Fruit fly (Drosophila melanogaster) whole organism, embryonic: ENCODE data around the gene CG15536.

Experiments used
- Aef1 ChIP-seq: fragments of 200-800 bp; sonication (Bioruptor generic); IDR thresholded peaks from 3 replicates; pipeline ENCODE4 v1.3.6; 2022; ENCODE audit warnings: missing biosample characterization, missing genetic modification characterization
- Awh ChIP-seq: fragments of 200-800 bp; sonication (Bioruptor generic); IDR thresholded peaks from 2 replicates; pipeline ENCODE4, ENCODE4 v1.3.6; 2022; ENCODE audit warnings: missing biosample characterization, missing genetic modification characterization
- C15 ChIP-seq: fragments of 200-800 bp; sonication (Bioruptor generic); IDR thresholded peaks from 3 replicates; pipeline ENCODE4 v1.3.6; 2022; ENCODE audit warnings: missing biosample characterization, missing genetic modification characterization
- CG1024 ChIP-seq: fragments of 200-800 bp; sonication (Bioruptor generic); IDR thresholded peaks from 2 replicates; pipeline ENCODE4 v1.3.6; 2022; ENCODE audit warnings: missing biosample characterization, missing genetic modification characterization
- CG10274 ChIP-seq: fragments of 200-800 bp; sonication (Bioruptor generic); optimal IDR thresholded peaks from 3 replicates; lab custom pipeline; 2017; ENCODE audit warnings: missing biosample characterization, mild to moderate bottlenecking, missing genetic modification characterization
- CG11085 ChIP-seq: fragments of 200-800 bp; sonication (Bioruptor generic); IDR thresholded peaks from 2 replicates; pipeline ENCODE4 v1.3.6; 2022; ENCODE audit warnings: missing biosample characterization, missing genetic modification characterization
- CG14965 ChIP-seq: fragments of 200-800 bp; sonication (Bioruptor generic); optimal IDR thresholded peaks from 2 replicates; lab custom pipeline; 2016; ENCODE audit warnings: missing biosample characterization, missing genetic modification characterization, borderline replicate concordance
- CG15073 ChIP-seq: fragments of 200-800 bp; sonication (Bioruptor generic); optimal IDR thresholded peaks from 2 replicates; lab custom pipeline; 2016; ENCODE audit warnings: missing biosample characterization, missing genetic modification characterization
- CG1529 ChIP-seq: fragments of 200-800 bp; sonication (Bioruptor generic); optimal IDR thresholded peaks from 3 replicates; lab custom pipeline; 2018; ENCODE audit warnings: missing biosample characterization, missing genetic modification characterization
- CG1602 ChIP-seq: fragments of 200-800 bp; sonication (Bioruptor generic); optimal IDR thresholded peaks from 3 replicates; lab custom pipeline; 2016; ENCODE audit warnings: missing biosample characterization, missing genetic modification characterization
- CG1603 ChIP-seq: fragments of 200-800 bp; sonication (Bioruptor generic); optimal IDR thresholded peaks from 2 replicates; lab custom pipeline; 2019; ENCODE audit warnings: missing biosample characterization, mild to moderate bottlenecking, missing genetic modification characterization, moderate library complexity
- CG1647 ChIP-seq: fragments of 200-800 bp; sonication (Bioruptor generic); optimal IDR thresholded peaks from 3 replicates; lab custom pipeline; 2016; ENCODE audit warnings: missing biosample characterization, missing genetic modification characterization
- CG17359 ChIP-seq: fragments of 200-800 bp; sonication (Bioruptor generic); optimal IDR thresholded peaks from 3 replicates; lab custom pipeline; 2018; ENCODE audit warnings: missing biosample characterization, mild to moderate bottlenecking, missing genetic modification characterization, moderate library complexity
- CG2678 ChIP-seq: fragments of 200-800 bp; sonication (Bioruptor generic); optimal IDR thresholded peaks from 3 replicates; lab custom pipeline; 2019; ENCODE audit warnings: missing biosample characterization, mild to moderate bottlenecking, missing genetic modification characterization, moderate library complexity
- CG30431 ChIP-seq: fragments of 200-800 bp; sonication (Bioruptor generic); optimal IDR thresholded peaks from 2 replicates; lab custom pipeline; 2017; ENCODE audit warnings: missing biosample characterization, missing genetic modification characterization
- CG32772 ChIP-seq: fragments of 200-800 bp; sonication (Bioruptor generic); IDR thresholded peaks from 2 replicates; pipeline ENCODE4 v1.3.6; 2022; ENCODE audit warnings: missing biosample characterization, missing genetic modification characterization
- CG5245 ChIP-seq: fragments of 200-800 bp; sonication (Bioruptor generic); optimal IDR thresholded peaks from 3 replicates; lab custom pipeline; 2016; ENCODE audit warnings: missing biosample characterization, missing genetic modification characterization
- CG6813 ChIP-seq: fragments of 200-800 bp; sonication (Bioruptor generic); optimal IDR thresholded peaks from 2 replicates; lab custom pipeline; 2017; ENCODE audit warnings: missing biosample characterization, missing genetic modification characterization, mild to moderate bottlenecking, moderate library complexity, missing genetic modification reagents
- CG7372 ChIP-seq: fragments of 200-800 bp; sonication (Bioruptor generic); IDR thresholded peaks from 2 replicates; pipeline ENCODE4 v1.3.6; 2022; ENCODE audit warnings: missing biosample characterization, missing genetic modification characterization
- CG9727 ChIP-seq: fragments of 200-800 bp; sonication (Bioruptor generic); optimal IDR thresholded peaks from 3 replicates; lab custom pipeline; 2017; ENCODE audit warnings: missing biosample characterization, mild to moderate bottlenecking, missing genetic modification characterization
- CG9797 ChIP-seq: fragments of 200-800 bp; sonication (Bioruptor generic); optimal IDR thresholded peaks from 3 replicates; lab custom pipeline; 2018; ENCODE audit warnings: missing biosample characterization, mild to moderate bottlenecking, missing genetic modification characterization
- CrebB ChIP-seq: fragments of 200-800 bp; sonication (Bioruptor generic); optimal IDR thresholded peaks from 3 replicates; lab custom pipeline; 2018; ENCODE audit warnings: missing biosample characterization, mild to moderate bottlenecking, missing genetic modification characterization
- D ChIP-seq, 2 experiments: fragments of 200-800 bp in 1 of 2; fragments of >200 bp in 1 of 2; sonication (Bioruptor generic) in 1 of 2; optimal IDR thresholded peaks; 2 replicates in 1 of 2; 3 replicates in 1 of 2; lab custom pipeline; 2017; ENCODE audit warnings: mild to moderate bottlenecking in 1 of 2, missing biosample characterization in 1 of 2, missing genetic modification characterization in 1 of 2, missing genetic modification reagents in 1 of 2
- Dip2 ChIP-seq: fragments of 200-800 bp; sonication (Bioruptor generic); IDR thresholded peaks from 2 replicates; pipeline ENCODE4 v1.3.6; 2022; ENCODE audit warnings: missing biosample characterization, missing genetic modification characterization
- Doc2 ChIP-seq: fragments of 200-800 bp; sonication (Bioruptor generic); IDR thresholded peaks from 2 replicates; pipeline ENCODE4 v1.3.6; 2022; ENCODE audit warnings: missing biosample characterization, missing genetic modification characterization
- Ets97D ChIP-seq: fragments of 200-800 bp; sonication (Bioruptor generic); optimal IDR thresholded peaks from 3 replicates; lab custom pipeline; 2016; ENCODE audit warnings: missing biosample characterization, missing genetic modification characterization
- Fer2 ChIP-seq: fragments of 200-800 bp; sonication (Bioruptor generic); optimal IDR thresholded peaks from 2 replicates; lab custom pipeline; 2018; ENCODE audit warnings: missing biosample characterization, mild to moderate bottlenecking, missing genetic modification characterization, moderate library complexity
- Lhr ChIP-seq: fragments of 200-800 bp; sonication (Bioruptor generic); optimal IDR thresholded peaks from 3 replicates; lab custom pipeline; 2017; ENCODE audit warnings: mild to moderate bottlenecking, missing biosample characterization, missing genetic modification reagents, missing genetic modification characterization
- Lpt ChIP-seq: fragments of >200 bp; optimal IDR thresholded peaks from 2 replicates; lab custom pipeline; 2018; ENCODE audit warnings: missing biosample characterization, missing genetic modification characterization
- NC2α ChIP-seq: fragments of 200-800 bp; sonication (Bioruptor generic); optimal IDR thresholded peaks from 2 replicates; lab custom pipeline; 2016; ENCODE audit warnings: missing biosample characterization, missing genetic modification characterization
- Nf-YB ChIP-seq: fragments of 200-800 bp; sonication (Bioruptor generic); optimal IDR thresholded peaks from 3 replicates; lab custom pipeline; 2019; ENCODE audit warnings: missing biosample characterization, mild to moderate bottlenecking, missing genetic modification characterization, moderate library complexity
- Optix ChIP-seq: fragments of 200-800 bp; sonication (Bioruptor generic); IDR thresholded peaks from 3 replicates; pipeline ENCODE4 v1.3.6; 2022; ENCODE audit warnings: missing biosample characterization, missing genetic modification characterization
- Rfx ChIP-seq: fragments of 200-800 bp; sonication (Bioruptor generic); IDR thresholded peaks from 2 replicates; pipeline ENCODE4 v1.3.6; 2022; ENCODE audit warnings: missing biosample characterization, missing genetic modification characterization
- Six4 ChIP-seq: fragments of 200-800 bp; sonication (Bioruptor generic); optimal IDR thresholded peaks from 2 replicates; lab custom pipeline; 2016; ENCODE audit warnings: missing biosample characterization, missing genetic modification characterization
- al ChIP-seq: fragments of 200-800 bp; sonication (Bioruptor generic); IDR thresholded peaks from 2 replicates; pipeline ENCODE4 v1.3.6; 2022; ENCODE audit warnings: missing biosample characterization, missing genetic modification characterization
- amos ChIP-seq: fragments of 200-800 bp; sonication (Bioruptor generic); IDR thresholded peaks from 2 replicates; pipeline ENCODE4 v1.3.6; 2022; ENCODE audit warnings: missing biosample characterization, missing genetic modification characterization; ENCODE audit not compliant: partially characterized antibody
- bab2 ChIP-seq: fragments of 200-800 bp; sonication (Bioruptor generic); optimal IDR thresholded peaks from 2 replicates; lab custom pipeline; 2016; ENCODE audit warnings: missing biosample characterization, missing genetic modification characterization
- dati ChIP-seq: fragments of 200-800 bp; sonication (Bioruptor generic); IDR thresholded peaks from 2 replicates; pipeline ENCODE4 v1.3.6; 2022; ENCODE audit warnings: missing biosample characterization, missing genetic modification characterization
- dm ChIP-seq: fragments of 200-800 bp; sonication (Bioruptor generic); optimal IDR thresholded peaks from 3 replicates; lab custom pipeline; 2016; ENCODE audit warnings: missing biosample characterization, missing genetic modification characterization
- lab ChIP-seq: fragments of 200-800 bp; sonication (Bioruptor generic); optimal IDR thresholded peaks from 3 replicates; lab custom pipeline; 2017; ENCODE audit warnings: missing biosample characterization, missing genetic modification characterization, mild to moderate bottlenecking, moderate library complexity, missing genetic modification reagents
- nerfin-2 ChIP-seq: fragments of 200-800 bp; sonication (Bioruptor generic); IDR thresholded peaks from 2 replicates; pipeline ENCODE4 v1.3.6; 2022; ENCODE audit warnings: missing biosample characterization, missing genetic modification characterization; ENCODE audit not compliant: partially characterized antibody
- pnt ChIP-seq: fragments of 200-800 bp; sonication (Bioruptor generic); optimal IDR thresholded peaks from 3 replicates; lab custom pipeline; 2016; ENCODE audit warnings: missing biosample characterization, missing genetic modification characterization
- sc ChIP-seq, 3 experiments: fragments of >200 bp in 2 of 3; fragments of 200-800 bp in 1 of 3; sonication (Bioruptor generic) in 1 of 3; optimal IDR thresholded peaks; 2 replicates in 2 of 3; 3 replicates in 1 of 3; lab custom pipeline; 2017; ENCODE audit warnings: mild to moderate bottlenecking in 1 of 3, missing biosample characterization in 1 of 3, missing genetic modification characterization in 1 of 3, missing genetic modification reagents in 1 of 3
- sim ChIP-seq: fragments of 200-800 bp; sonication (Bioruptor generic); IDR thresholded peaks from 2 replicates; pipeline ENCODE4 v1.3.6; 2022; ENCODE audit warnings: missing biosample characterization, missing genetic modification characterization
- sr ChIP-seq: fragments of 200-800 bp; sonication (Bioruptor generic); IDR thresholded peaks from 3 replicates; pipeline ENCODE4 v1.3.6; 2022; ENCODE audit warnings: missing biosample characterization, missing genetic modification characterization
- tll ChIP-seq, 2 experiments: fragments of 200-800 bp in 1 of 2; fragments of >200 bp in 1 of 2; sonication (Bioruptor generic) in 1 of 2; optimal IDR thresholded peaks; 2 replicates each; lab custom pipeline; 2017 to 2019; ENCODE audit warnings: missing biosample characterization in 2 of 2, missing genetic modification characterization in 2 of 2, mild to moderate bottlenecking in 1 of 2, moderate library complexity in 1 of 2
- usp ChIP-seq: fragments of >200 bp; optimal IDR thresholded peaks from 2 replicates; lab custom pipeline; 2017; ENCODE audit warnings: missing biosample characterization, missing genetic modification characterization

The CG15536 gene

dm6 chr3R:30423695-30424094 lies 1.3 kb downstream of the CG15536 start, which contains the start of the genes CG15535 and mRpS18C (continued):
- peak; percentile 42 for TF ChIP-seq CG1603 (tag; lab: Kevin White, UChicago)
- TF ChIP-seq Aef1 (GFP tag; lab: Robert Waterston, UW): no peak
- TF ChIP-seq CG9727: no peak
- TF ChIP-seq Lpt (GFP tag; lab: Kevin White, UChicago): no peak
- TF ChIP-seq CG30431: no peak
- peak; percentile 78 for TF ChIP-seq amos
- no peak for TF ChIP-seq tll (GFP tag; optimal IDR thresholded peaks at IDR 0.05; lab: Kevin White, UChicago)
- TF ChIP-seq Lhr: no peak
- TF ChIP-seq nerfin-2 (GFP tag; lab: Robert Waterston, UW): peak; percentile 63
- TF ChIP-seq bab2: no peak
- TF ChIP-seq CG1024 (GFP tag; lab: Robert Waterston, UW): no peak
- TF ChIP-seq lab (GFP tag; lab: Kevin White, UChicago): no peak
- no peak for TF ChIP-seq Fer2 (tag; lab: Kevin White, UChicago)
- TF ChIP-seq usp (GFP tag; lab: Kevin White, UChicago): no peak
- no peak for TF ChIP-seq sc (optimal IDR thresholded peaks at IDR 0.05; lab: Kevin White, UChicago)
- TF ChIP-seq sc (GFP tag; optimal IDR thresholded peaks at IDR 0.05; lab: Kevin White, UChicago): no peak
- TF ChIP-seq Ets97D (GFP tag; lab: Kevin White, UChicago): peak; percentile 49
- TF ChIP-seq Awh (GFP tag; lab: Robert Waterston, UW): no peak
- no peak for TF ChIP-seq CG1647 (GFP tag; lab: Kevin White, UChicago)
- TF ChIP-seq dm: peak; percentile 66
- TF ChIP-seq CG5245 (GFP tag; lab: Kevin White, UChicago): no peak
- no peak for TF ChIP-seq Nf-YB (GFP tag; lab: Kevin White, UChicago)
- TF ChIP-seq CG32772 (GFP tag; lab: Robert Waterston, UW): no peak
- TF ChIP-seq al (GFP tag; lab: Robert Waterston, UW): no peak
- no peak for TF ChIP-seq CG7372 (GFP tag; lab: Robert Waterston, UW)
- no peak for TF ChIP-seq NC2α (GFP tag; lab: Kevin White, UChicago)
- no peak for TF ChIP-seq pnt (GFP tag; lab: Kevin White, UChicago)
- peak; percentile 34; the same call in 1 of the 2 replicates for TF ChIP-seq Rfx
- TF ChIP-seq CG17359 (tag; lab: Kevin White, UChicago): no peak
- TF ChIP-seq CG6813: no peak
- no peak for TF ChIP-seq Doc2 (GFP tag; lab: Robert Waterston, UW)
- no peak for TF ChIP-seq CG10274
- TF ChIP-seq CG11085 (GFP tag; lab: Robert Waterston, UW): no peak
- TF ChIP-seq CG1602 (GFP tag; lab: Kevin White, UChicago): no peak
- TF ChIP-seq CG15073: no peak
- no peak for TF ChIP-seq CG14965 (GFP tag; lab: Kevin White, UChicago)
- no peak for TF ChIP-seq Six4 (GFP tag; lab: Kevin White, UChicago)
- no peak for TF ChIP-seq Dip2 (GFP tag; lab: Robert Waterston, UW)
- TF ChIP-seq, all 482 proteins: peak for 83

DNA sequence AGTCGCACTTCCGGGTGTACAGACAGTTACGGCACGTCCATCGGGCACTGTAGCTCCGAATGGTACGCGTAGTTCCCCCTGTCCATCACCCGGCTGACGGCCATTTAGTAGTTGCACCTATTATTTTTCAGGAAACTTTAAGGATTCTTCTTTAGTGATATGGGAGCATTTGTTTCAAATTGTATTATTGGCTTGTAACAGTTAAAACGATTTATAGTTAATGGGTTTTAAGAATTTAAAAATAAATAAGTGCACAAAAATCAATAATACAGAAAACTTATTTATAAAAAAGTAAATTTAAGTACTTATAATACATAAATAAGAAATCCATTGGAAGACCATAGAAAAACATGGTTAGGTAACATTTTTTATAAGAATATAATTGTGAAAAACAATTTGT lies 2.1 kb downstream of the CG15536 start, which contains the start of the genes CG2217 and CG42740:
TSS of gene CG2217 (minus strand) at position 101 of the 400 bp plus-strand sequence.
TSS of gene CG42740 (minus strand) at position 101 of the 400 bp plus-strand sequence.
- TF ChIP-seq C15: no peak
- TF ChIP-seq D (optimal IDR thresholded peaks at IDR 0.05; lab: Kevin White, UChicago): no peak
- no peak for TF ChIP-seq D (GFP tag; optimal IDR thresholded peaks at IDR 0.05; lab: Kevin White, UChicago)
- no peak for TF ChIP-seq sim (GFP tag; lab: Robert Waterston, UW)
- TF ChIP-seq CG2678 (tag; lab: Kevin White, UChicago): no peak
- no peak for TF ChIP-seq Optix
- TF ChIP-seq CG9797 (GFP tag; lab: Kevin White, UChicago): no peak
- no peak for TF ChIP-seq CG1529 (GFP tag; lab: Kevin White, UChicago)
- no peak for TF ChIP-seq dati (GFP tag; lab: Robert Waterston, UW)
- TF ChIP-seq CrebB (tag; lab: Kevin White, UChicago): no peak
- TF ChIP-seq sr (GFP tag; lab: Robert Waterston, UW): no peak
